Fruit fly (Drosophila melanogaster) whole organism, embryonic: ENCODE measurements around the gene Or65c.

ENCODE experiments used
- ATbp ChIP-seq: fragments of 200-800 bp; sonication (Bioruptor generic); optimal IDR thresholded peaks from 2 replicates; lab custom pipeline; 2017; ENCODE audit warnings: missing biosample characterization, mild to moderate bottlenecking, missing genetic modification characterization, missing genetic modification reagents
- B-H2 ChIP-seq: fragments of 200-800 bp; sonication (Bioruptor generic); optimal IDR thresholded peaks from 2 replicates; lab custom pipeline; 2018; ENCODE audit warnings: missing biosample characterization, mild to moderate bottlenecking, missing genetic modification characterization
- CG10267 ChIP-seq: fragments of 200-800 bp; sonication (Bioruptor generic); optimal IDR thresholded peaks from 2 replicates; lab custom pipeline; 2018; ENCODE audit warnings: missing biosample characterization, mild to moderate bottlenecking, missing genetic modification characterization, moderate library complexity
- CG10959 ChIP-seq: fragments of 200-800 bp; sonication (Bioruptor generic); IDR thresholded peaks from 2 replicates; pipeline ENCODE4 v1.3.6; 2022; ENCODE audit warnings: missing biosample characterization, missing genetic modification characterization
- CG11247 ChIP-seq: fragments of 200-800 bp; sonication (Bioruptor generic); IDR thresholded peaks from 2 replicates; pipeline ENCODE4 v1.3.6; 2022; ENCODE audit warnings: missing biosample characterization, missing genetic modification characterization
- CG11723 ChIP-seq: fragments of 200-800 bp; sonication (Bioruptor generic); optimal IDR thresholded peaks from 2 replicates; lab custom pipeline; 2017; ENCODE audit warnings: missing biosample characterization, mild to moderate bottlenecking, missing genetic modification characterization
- CG12155 ChIP-seq: fragments of 200-800 bp; sonication (Bioruptor generic); optimal IDR thresholded peaks from 3 replicates; lab custom pipeline; 2016; ENCODE audit warnings: missing biosample characterization, missing genetic modification characterization
- CG12942 ChIP-seq: fragments of 200-800 bp; sonication (Bioruptor generic); optimal IDR thresholded peaks from 3 replicates; lab custom pipeline; 2016; ENCODE audit warnings: missing biosample characterization, missing genetic modification characterization
- CG13296 ChIP-seq: fragments of 200-800 bp; sonication (Bioruptor generic); optimal IDR thresholded peaks from 3 replicates; lab custom pipeline; 2018; ENCODE audit warnings: missing biosample characterization, mild to moderate bottlenecking, missing genetic modification characterization
- CG14965 ChIP-seq: fragments of 200-800 bp; sonication (Bioruptor generic); optimal IDR thresholded peaks from 2 replicates; lab custom pipeline; 2016; ENCODE audit warnings: missing biosample characterization, missing genetic modification characterization, borderline replicate concordance
- CG17829 ChIP-seq: fragments of 200-800 bp; optimal IDR thresholded peaks from 2 replicates; lab custom pipeline; 2019; ENCODE audit warnings: missing biosample characterization, mild to moderate bottlenecking, missing genetic modification characterization, moderate library complexity
- CG17912 ChIP-seq: fragments of 200-800 bp; sonication (Bioruptor generic); optimal IDR thresholded peaks from 2 replicates; lab custom pipeline; 2018; ENCODE audit warnings: missing biosample characterization, mild to moderate bottlenecking, missing genetic modification characterization
- CG18262 ChIP-seq: fragments of 200-800 bp; optimal IDR thresholded peaks from 3 replicates; lab custom pipeline; 2019; ENCODE audit warnings: missing biosample characterization, mild to moderate bottlenecking, missing genetic modification characterization, moderate library complexity
- CG31224 ChIP-seq: fragments of 200-800 bp; sonication (Bioruptor generic); IDR thresholded peaks from 2 replicates; pipeline ENCODE4 v1.3.6; 2022; ENCODE audit warnings: missing biosample characterization, missing genetic modification characterization
- CG32767 ChIP-seq: fragments of 200-800 bp; sonication (Bioruptor generic); IDR thresholded peaks from 2 replicates; pipeline ENCODE4 v1.3.6; 2022; ENCODE audit warnings: missing biosample characterization, missing genetic modification characterization
- CG3281 ChIP-seq: fragments of 200-800 bp; sonication (Bioruptor generic); optimal IDR thresholded peaks from 3 replicates; lab custom pipeline; 2017; ENCODE audit warnings: missing biosample characterization, mild to moderate bottlenecking, missing genetic modification characterization
- CG5953 ChIP-seq: fragments of 200-800 bp; sonication (Bioruptor generic); IDR thresholded peaks from 2 replicates; pipeline ENCODE4 v1.3.6; 2022; ENCODE audit warnings: missing biosample characterization, missing genetic modification characterization
- CG8290 ChIP-seq, 3 experiments: fragments of 200-800 bp; sonication (Bioruptor generic); optimal IDR thresholded peaks; 2 replicates each; lab custom pipeline; 2016 to 2019; ENCODE audit warnings: missing biosample characterization in 3 of 3, missing genetic modification characterization in 3 of 3, mild to moderate bottlenecking in 2 of 3, moderate library complexity in 1 of 3
- CG8478 ChIP-seq: fragments of >200 bp; optimal IDR thresholded peaks from 2 replicates; lab custom pipeline; 2018
- CG9797 ChIP-seq: fragments of 200-800 bp; sonication (Bioruptor generic); optimal IDR thresholded peaks from 3 replicates; lab custom pipeline; 2018; ENCODE audit warnings: missing biosample characterization, mild to moderate bottlenecking, missing genetic modification characterization
- Dbx ChIP-seq: fragments of 200-800 bp; sonication (Bioruptor generic); IDR thresholded peaks from 3 replicates; pipeline ENCODE4 v1.3.6; 2022; ENCODE audit warnings: missing biosample characterization, missing genetic modification characterization
- Doc2 ChIP-seq: fragments of 200-800 bp; sonication (Bioruptor generic); IDR thresholded peaks from 2 replicates; pipeline ENCODE4 v1.3.6; 2022; ENCODE audit warnings: missing biosample characterization, missing genetic modification characterization
- Dref ChIP-seq: fragments of 200-800 bp; sonication (Bioruptor generic); IDR thresholded peaks from 2 replicates; pipeline ENCODE4 v1.3.6; 2022; ENCODE audit warnings: missing biosample characterization, missing genetic modification characterization
- Elba2 ChIP-seq: fragments of 200-800 bp; sonication (Bioruptor generic); optimal IDR thresholded peaks from 3 replicates; lab custom pipeline; 2016; ENCODE audit warnings: missing biosample characterization, missing genetic modification characterization
- Gug ChIP-seq: fragments of 200-800 bp; sonication (Bioruptor generic); IDR thresholded peaks from 4 replicates; pipeline ENCODE4 v1.3.6; 2022; ENCODE audit warnings: missing biosample characterization, missing genetic modification characterization
- H15 ChIP-seq: fragments of 200-800 bp; sonication (Bioruptor generic); IDR thresholded peaks from 3 replicates; pipeline ENCODE4 v1.3.6; 2022; ENCODE audit warnings: missing biosample characterization, missing genetic modification characterization
- H2.0 ChIP-seq: fragments of 200-800 bp; sonication (Bioruptor generic); IDR thresholded peaks from 2 replicates; pipeline ENCODE4 v1.3.6; 2022; ENCODE audit warnings: missing biosample characterization, missing genetic modification characterization
- HLH4C ChIP-seq: fragments of 200-800 bp; sonication (Bioruptor generic); IDR thresholded peaks from 3 replicates; pipeline ENCODE4 v1.3.6; 2022; ENCODE audit warnings: missing biosample characterization, missing genetic modification characterization; ENCODE audit not compliant: partially characterized antibody
- Oli ChIP-seq: fragments of 200-800 bp; sonication (Bioruptor generic); optimal IDR thresholded peaks from 2 replicates; lab custom pipeline; 2018; ENCODE audit warnings: missing biosample characterization, mild to moderate bottlenecking, missing genetic modification characterization, moderate library complexity
- Sry-β ChIP-seq: fragments of 200-800 bp; sonication (Bioruptor generic); optimal IDR thresholded peaks from 2 replicates; lab custom pipeline; 2018; ENCODE audit warnings: missing biosample characterization, mild to moderate bottlenecking, missing genetic modification characterization, moderate library complexity
- bigmax ChIP-seq: fragments of 200-800 bp; sonication (Bioruptor generic); optimal IDR thresholded peaks from 2 replicates; lab custom pipeline; 2018; ENCODE audit warnings: missing biosample characterization, mild to moderate bottlenecking, missing genetic modification characterization
- bowl ChIP-seq: fragments of 200-800 bp; sonication (Bioruptor generic); IDR thresholded peaks from 2 replicates; pipeline ENCODE4 v1.3.6; 2022; ENCODE audit warnings: missing biosample characterization, missing genetic modification characterization
- chm ChIP-seq: fragments of 200-800 bp; sonication (Bioruptor generic); IDR thresholded peaks from 2 replicates; pipeline ENCODE4 v1.3.6; 2022; ENCODE audit warnings: missing biosample characterization, missing genetic modification characterization
- chn ChIP-seq: fragments of 200-800 bp; sonication (Bioruptor generic); optimal IDR thresholded peaks from 2 replicates; lab custom pipeline; 2016; ENCODE audit warnings: missing biosample characterization, missing genetic modification characterization
- cwo ChIP-seq: fragments of 200-800 bp; sonication (Bioruptor generic); optimal IDR thresholded peaks from 3 replicates; lab custom pipeline; 2017; ENCODE audit warnings: missing biosample characterization, missing genetic modification characterization, mild to moderate bottlenecking, moderate library complexity, missing genetic modification reagents
- dmrt11E ChIP-seq: fragments of 200-800 bp; sonication (Bioruptor generic); optimal IDR thresholded peaks from 3 replicates; lab custom pipeline; 2018; ENCODE audit warnings: missing biosample characterization, mild to moderate bottlenecking, missing genetic modification characterization, moderate library complexity
- dpn ChIP-seq, 2 experiments: fragments of 200-800 bp; sonication (Bioruptor generic); optimal IDR thresholded peaks; 3 replicates each; lab custom pipeline; 2016; ENCODE audit warnings: missing biosample characterization in 2 of 2, missing genetic modification characterization in 2 of 2
- exex ChIP-seq: fragments of 200-800 bp; sonication (Bioruptor generic); optimal IDR thresholded peaks from 4 replicates; lab custom pipeline; 2018; ENCODE audit warnings: missing biosample characterization, mild to moderate bottlenecking, missing genetic modification characterization, moderate library complexity
- fd64A ChIP-seq: fragments of 200-800 bp; sonication (Bioruptor generic); optimal IDR thresholded peaks from 3 replicates; lab custom pipeline; 2018; ENCODE audit warnings: missing biosample characterization, mild to moderate bottlenecking, missing genetic modification characterization
- ftz-f1 ChIP-seq: fragments of 200-800 bp; sonication (Bioruptor generic); optimal IDR thresholded peaks from 2 replicates; lab custom pipeline; 2016; ENCODE audit warnings: missing biosample characterization, missing genetic modification characterization
- her ChIP-seq: fragments of 200-800 bp; sonication (Bioruptor generic); optimal IDR thresholded peaks from 2 replicates; lab custom pipeline; 2016; ENCODE audit warnings: missing biosample characterization, missing genetic modification characterization
- nmo ChIP-seq: fragments of 200-800 bp; sonication (Bioruptor generic); optimal IDR thresholded peaks from 2 replicates; lab custom pipeline; 2018; ENCODE audit warnings: missing biosample characterization, mild to moderate bottlenecking, missing genetic modification characterization, moderate library complexity
- peb ChIP-seq: fragments of 200-800 bp; sonication (Bioruptor generic); IDR thresholded peaks from 2 replicates; pipeline ENCODE4 v1.3.6; 2022; ENCODE audit warnings: missing biosample characterization, missing genetic modification characterization
- pita ChIP-seq: fragments of 200-800 bp; sonication (Bioruptor generic); optimal IDR thresholded peaks from 2 replicates; lab custom pipeline; 2017; ENCODE audit warnings: missing biosample characterization, mild to moderate bottlenecking, missing genetic modification characterization
- pzg ChIP-seq: fragments of 200-800 bp; sonication (Bioruptor generic); optimal IDR thresholded peaks from 3 replicates; lab custom pipeline; 2018; ENCODE audit warnings: missing biosample characterization, mild to moderate bottlenecking, missing genetic modification characterization, moderate library complexity
- rib ChIP-seq: fragments of 200-800 bp; sonication (Bioruptor generic); IDR thresholded peaks from 2 replicates; pipeline ENCODE4 v1.3.6; 2022; ENCODE audit warnings: missing biosample characterization, missing genetic modification characterization
- sim ChIP-seq: fragments of 200-800 bp; sonication (Bioruptor generic); IDR thresholded peaks from 2 replicates; pipeline ENCODE4 v1.3.6; 2022; ENCODE audit warnings: missing biosample characterization, missing genetic modification characterization
- sug ChIP-seq: fragments of 200-800 bp; optimal IDR thresholded peaks from 2 replicates; lab custom pipeline; 2019; ENCODE audit warnings: missing biosample characterization, mild to moderate bottlenecking, missing genetic modification characterization, moderate library complexity
- tap ChIP-seq: fragments of 200-800 bp; optimal IDR thresholded peaks from 3 replicates; lab custom pipeline; 2019; ENCODE audit warnings: missing biosample characterization, mild to moderate bottlenecking, missing genetic modification characterization, moderate library complexity
- tll ChIP-seq, 2 experiments: fragments of 200-800 bp in 1 of 2; fragments of >200 bp in 1 of 2; sonication (Bioruptor generic) in 1 of 2; optimal IDR thresholded peaks; 2 replicates each; lab custom pipeline; 2017 to 2019; ENCODE audit warnings: missing biosample characterization in 2 of 2, missing genetic modification characterization in 2 of 2, mild to moderate bottlenecking in 1 of 2, moderate library complexity in 1 of 2
- twi ChIP-seq: fragments of 200-800 bp; optimal IDR thresholded peaks from 2 replicates; lab custom pipeline; 2019; ENCODE audit warnings: missing biosample characterization, mild to moderate bottlenecking, missing genetic modification characterization, moderate library complexity
- zen2 ChIP-seq: fragments of 200-800 bp; sonication (Bioruptor generic); IDR thresholded peaks from 3 replicates; pipeline ENCODE4 v1.3.6; 2022; ENCODE audit warnings: missing biosample characterization, missing genetic modification characterization; ENCODE audit not compliant: partially characterized antibody

Or65c gene

dm6 chr3L:6352232-6352631, 24.8 kb downstream of the Or65c start, which contains the start of gene CG13300 (continued):
- TF ChIP-seq cwo = no peak
- peak; percentile 11 for TF ChIP-seq CG13296 (GFP tag; lab: Kevin White, UChicago)
- TF ChIP-seq CG17912 (GFP tag; lab: Kevin White, UChicago) = no peak
- TF ChIP-seq Elba2 = no peak
- TF ChIP-seq Gug = no peak
- no peak for TF ChIP-seq pita
- no peak for TF ChIP-seq CG10267 (tag; lab: Kevin White, UChicago)
- no peak for TF ChIP-seq B-H2 (GFP tag; lab: Kevin White, UChicago)
- no peak for TF ChIP-seq ftz-f1 (GFP tag; lab: Kevin White, UChicago)
- no peak for TF ChIP-seq peb (GFP tag; lab: Robert Waterston, UW)
- TF ChIP-seq sim (GFP tag; lab: Robert Waterston, UW) = no peak
- no peak for TF ChIP-seq CG18262 (tag; lab: Kevin White, UChicago)
- TF ChIP-seq H2.0 (GFP tag; lab: Robert Waterston, UW) = no peak
- TF ChIP-seq CG14965 (GFP tag; lab: Kevin White, UChicago) = no peak
- TF ChIP-seq Sry-β (GFP tag; lab: Kevin White, UChicago) = no peak
- no peak for TF ChIP-seq bowl (GFP tag; lab: Robert Waterston, UW)
- TF ChIP-seq zen2 (GFP tag; lab: Robert Waterston, UW) = peak; percentile 81; the same call in 2 of the 3 replicates
- TF ChIP-seq CG11723 (GFP tag; lab: Kevin White, UChicago) = no peak
- TF ChIP-seq chm (GFP tag; lab: Robert Waterston, UW) = peak; percentile 89
- TF ChIP-seq CG3281 (GFP tag; lab: Kevin White, UChicago) = no peak
- TF ChIP-seq dmrt11E (tag; lab: Kevin White, UChicago) = no peak
- no peak for TF ChIP-seq CG9797 (GFP tag; lab: Kevin White, UChicago)
- TF ChIP-seq Oli = no peak
- no peak for TF ChIP-seq her (GFP tag; lab: Kevin White, UChicago)
- no peak for TF ChIP-seq exex (tag; lab: Kevin White, UChicago)
- no peak for TF ChIP-seq dpn (GFP tag; optimal IDR thresholded peaks at IDR 0.05; lab: Kevin White, UChicago)
- no peak for TF ChIP-seq CG8290 (GFP tag; optimal IDR thresholded peaks at IDR 0.05; lab: Kevin White, UChicago)
- peak in 1 of 2 experiments; percentile 65 for TF ChIP-seq CG8290 (tag; optimal IDR thresholded peaks at IDR 0.05; lab: Kevin White, UChicago)
- TF ChIP-seq twi (tag; lab: Kevin White, UChicago) = no peak
- TF ChIP-seq Doc2 = no peak
- no peak for TF ChIP-seq CG11247 (GFP tag; lab: Robert Waterston, UW)
- no peak for TF ChIP-seq CG31224 (GFP tag; lab: Robert Waterston, UW)
- TF ChIP-seq tll (GFP tag; optimal IDR thresholded peaks at IDR 0.05; lab: Kevin White, UChicago) = no peak
- TF ChIP-seq nmo = no peak
- TF ChIP-seq sug (tag; lab: Kevin White, UChicago) = no peak
- peak; percentile 47 for TF ChIP-seq CG17829
- TF ChIP-seq Dref (GFP tag; lab: Robert Waterston, UW) = no peak
- TF ChIP-seq HLH4C (GFP tag; lab: Robert Waterston, UW) = peak; percentile 49; the same call in 1 of the 3 replicates
- no peak for TF ChIP-seq CG10959 (GFP tag; lab: Robert Waterston, UW)
- no peak for TF ChIP-seq CG12155 (GFP tag; lab: Kevin White, UChicago)
- TF ChIP-seq pzg (GFP tag; lab: Kevin White, UChicago) = no peak
- no peak for TF ChIP-seq CG32767 (GFP tag; lab: Robert Waterston, UW)
- TF ChIP-seq CG5953 (GFP tag; lab: Robert Waterston, UW) = peak; percentile 19; the same call in 1 of the 2 replicates
- no peak for TF ChIP-seq rib
- TF ChIP-seq ATbp (GFP tag; lab: Kevin White, UChicago) = no peak
- no peak for TF ChIP-seq CG8478 (lab: Kevin White, UChicago)
- TF ChIP-seq chn (GFP tag; lab: Kevin White, UChicago) = no peak
- TF ChIP-seq H15 (GFP tag; lab: Robert Waterston, UW) = no peak
- TF ChIP-seq tap (tag; lab: Kevin White, UChicago) = no peak
- TF ChIP-seq Dbx = no peak
- TF ChIP-seq fd64A (GFP tag; lab: Kevin White, UChicago) = no peak
- no peak for TF ChIP-seq CG12942
- TF ChIP-seq bigmax (GFP tag; lab: Kevin White, UChicago) = no peak
